Worm (Caenorhabditis elegans) whole organism, midembryonic: ENCODE measurements around the gene F08C6.5.

Source experiments
- T22C8.4 ChIP-seq: fragments of 200-800 bp; sonication (Bioruptor generic); IDR thresholded peaks from 2 replicates; pipeline ENCODE4 v1.3.6; 2022; ENCODE audit warnings: missing genetic modification characterization, missing compliant biosample characterization
- cog-1 ChIP-seq: sonication (generic microtip); optimal IDR thresholded peaks from 2 replicates; lab custom pipeline; 2016; ENCODE audit warnings: missing genetic modification characterization, missing compliant biosample characterization
- flt-1 ChIP-seq: fragments of 200-800 bp; sonication (Bioruptor generic); IDR thresholded peaks from 2 replicates; pipeline ENCODE4 v1.3.6; 2022; ENCODE audit warnings: missing genetic modification characterization, missing compliant biosample characterization
- klf-2 ChIP-seq: fragments of 200-800 bp; sonication (Bioruptor generic); conservative IDR thresholded peaks from 2 replicates; pipeline ENCODE4 v1.3.6; 2022; ENCODE audit warnings: missing genetic modification reagents, missing genetic modification characterization, missing compliant biosample characterization
- med-1 ChIP-seq: sonication (generic microtip); optimal IDR thresholded peaks from 2 replicates; lab custom pipeline; 2017; ENCODE audit warnings: missing genetic modification characterization, mild to moderate bottlenecking, missing compliant biosample characterization, antibody characterized with exemption, missing genetic modification reagents; ENCODE audit not compliant: insufficient read depth
- ref-1 ChIP-seq: fragments of 200-800 bp; sonication (Bioruptor generic); conservative IDR thresholded peaks from 2 replicates; pipeline ENCODE4 v1.3.6; 2022; ENCODE audit warnings: missing genetic modification reagents, missing genetic modification characterization, missing compliant biosample characterization
- tab-1 ChIP-seq: fragments of 200-800 bp; sonication (Bioruptor generic); IDR thresholded peaks from 2 replicates; pipeline ENCODE4 v1.3.6; 2022; ENCODE audit warnings: missing genetic modification characterization, missing compliant biosample characterization
- ztf-23 ChIP-seq: fragments of 200-800 bp; sonication (Bioruptor generic); IDR thresholded peaks from 2 replicates; pipeline ENCODE4 v1.3.6; 2022; ENCODE audit warnings: missing genetic modification reagents, missing genetic modification characterization, missing compliant biosample characterization
- ztf-29 ChIP-seq: fragments of 200-800 bp; sonication (Bioruptor generic); IDR thresholded peaks from 2 replicates; pipeline ENCODE4 v1.3.6; 2022; ENCODE audit warnings: missing genetic modification reagents, missing genetic modification characterization, missing compliant biosample characterization

F08C6.5 gene

ce11 chrX:7582223-7582622 lies 23.0 kb downstream of the F08C6.5 start:
- TF ChIP-seq ztf-29 (GFP tag; lab: Robert Waterston, UW): no peak
- no peak for TF ChIP-seq tab-1 (GFP tag; lab: Robert Waterston, UW)
- no peak for TF ChIP-seq ztf-23 (GFP tag; lab: Robert Waterston, UW)
- no peak for TF ChIP-seq med-1 (GFP tag; lab: Kevin White, UChicago)
- TF ChIP-seq cog-1 (tag; lab: Kevin White, UChicago): no peak
- no peak for TF ChIP-seq flt-1
- no peak for TF ChIP-seq T22C8.4 (GFP tag; lab: Robert Waterston, UW)
- no peak for TF ChIP-seq ref-1 (GFP tag; lab: Robert Waterston, UW)
- no peak for TF ChIP-seq klf-2 (GFP tag; lab: Robert Waterston, UW)

DNA sequence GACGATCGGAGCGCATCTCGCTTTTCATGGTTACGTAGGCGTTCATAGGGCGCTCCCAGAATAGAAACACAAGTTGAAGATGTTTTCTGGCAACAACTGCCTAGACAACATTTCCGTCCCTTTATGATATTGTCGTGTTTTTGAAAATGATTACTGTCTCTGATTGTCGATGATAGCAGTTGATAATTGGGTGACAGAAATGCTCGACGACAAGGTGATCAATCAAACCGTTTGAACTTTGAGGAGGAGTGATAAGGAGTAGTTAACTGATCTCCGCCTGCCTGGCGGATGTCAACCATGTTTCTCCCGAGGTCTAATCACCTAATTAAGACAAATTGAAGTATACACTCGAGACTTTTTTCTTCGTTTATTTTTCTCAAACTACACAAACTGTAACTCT lies 24.7 kb downstream of the F08C6.5 start:
- TF ChIP-seq ref-1 (GFP tag; lab: Robert Waterston, UW) (no peak), ztf-29 (GFP tag; lab: Robert Waterston, UW) (no peak), T22C8.4 (GFP tag; lab: Robert Waterston, UW) (no peak), tab-1 (GFP tag; lab: Robert Waterston, UW) (no peak), klf-2 (GFP tag; lab: Robert Waterston, UW) (no peak), med-1 (GFP tag; lab: Kevin White, UChicago) (no peak), ztf-23 (GFP tag; lab: Robert Waterston, UW) (no peak), flt-1 (no peak)

DNA sequence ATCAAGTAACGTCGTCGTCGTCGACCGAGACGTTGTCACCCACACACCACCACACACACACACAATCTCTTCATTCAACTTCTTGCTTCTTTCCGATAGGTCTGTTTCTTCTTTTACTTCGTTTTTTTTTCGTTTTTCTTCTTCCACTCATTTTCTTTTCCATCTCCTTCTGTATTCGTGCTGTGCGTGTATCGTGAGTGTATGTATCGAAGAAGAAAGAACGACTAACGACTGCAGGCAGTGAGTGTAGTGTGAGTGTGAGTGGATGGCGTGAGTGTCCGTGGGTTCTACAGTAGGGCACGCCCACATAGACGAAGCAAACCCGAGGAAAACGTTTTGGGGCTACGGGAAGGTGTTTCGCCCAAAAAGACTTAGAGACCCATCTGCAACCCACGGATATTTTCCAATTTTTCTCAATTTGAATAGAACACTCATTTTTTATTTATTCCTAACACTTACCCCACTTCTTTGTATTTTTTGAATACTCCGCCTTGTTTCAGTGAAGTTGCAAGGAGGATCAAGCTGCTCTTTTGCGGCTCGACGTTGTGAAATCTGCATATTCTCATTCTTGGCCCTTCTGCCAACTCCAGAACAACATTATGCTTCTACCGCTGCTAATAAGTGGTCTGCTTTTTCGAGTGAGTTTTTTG lies 26.5 kb downstream of the F08C6.5 start, which contains the start of gene adt-2:
TSS of gene adt-2 (plus strand) at position 600 of the 650 bp plus-strand sequence.
- TF ChIP-seq ztf-23 (GFP tag; lab: Robert Waterston, UW) (no peak), T22C8.4 (GFP tag; lab: Robert Waterston, UW) (no peak), ztf-29 (GFP tag; lab: Robert Waterston, UW) (no peak), tab-1 (GFP tag; lab: Robert Waterston, UW) (no peak), ref-1 (GFP tag; lab: Robert Waterston, UW) (no peak), cog-1 (tag; lab: Kevin White, UChicago) (no peak), flt-1 (no peak), klf-2 (GFP tag; lab: Robert Waterston, UW) (no peak), med-1 (GFP tag; lab: Kevin White, UChicago) (no peak)

DNA sequence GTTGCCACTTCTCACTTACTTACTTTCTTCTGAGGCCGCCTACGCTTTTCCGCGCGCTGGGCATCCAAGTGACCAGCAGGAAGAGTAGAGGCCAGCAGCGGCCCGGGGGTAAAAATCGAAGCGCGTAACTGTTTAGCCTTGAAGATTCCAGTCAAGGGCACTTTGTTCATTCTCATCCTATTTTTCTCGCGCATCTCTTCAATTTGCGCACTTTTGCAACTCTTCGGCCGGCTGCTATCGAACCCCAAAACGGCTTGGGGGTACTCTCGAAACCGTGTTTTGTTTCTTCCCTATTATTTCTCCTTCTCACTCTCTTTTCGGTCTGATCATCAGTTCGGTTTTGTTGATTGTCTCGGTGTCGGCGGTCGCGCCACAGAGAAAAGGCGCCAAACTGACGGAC lies 27.4 kb downstream of the F08C6.5 start:
- no peak for TF ChIP-seq cog-1 (tag; lab: Kevin White, UChicago)
- no peak for TF ChIP-seq tab-1 (GFP tag; lab: Robert Waterston, UW)
- no peak for TF ChIP-seq flt-1
- TF ChIP-seq ztf-23 (GFP tag; lab: Robert Waterston, UW): no peak
- no peak for TF ChIP-seq T22C8.4 (GFP tag; lab: Robert Waterston, UW)
- TF ChIP-seq klf-2 (GFP tag; lab: Robert Waterston, UW): no peak
- no peak for TF ChIP-seq ref-1 (GFP tag; lab: Robert Waterston, UW)
- no peak for TF ChIP-seq ztf-29 (GFP tag; lab: Robert Waterston, UW)
- TF ChIP-seq med-1 (GFP tag; lab: Kevin White, UChicago): no peak

DNA sequence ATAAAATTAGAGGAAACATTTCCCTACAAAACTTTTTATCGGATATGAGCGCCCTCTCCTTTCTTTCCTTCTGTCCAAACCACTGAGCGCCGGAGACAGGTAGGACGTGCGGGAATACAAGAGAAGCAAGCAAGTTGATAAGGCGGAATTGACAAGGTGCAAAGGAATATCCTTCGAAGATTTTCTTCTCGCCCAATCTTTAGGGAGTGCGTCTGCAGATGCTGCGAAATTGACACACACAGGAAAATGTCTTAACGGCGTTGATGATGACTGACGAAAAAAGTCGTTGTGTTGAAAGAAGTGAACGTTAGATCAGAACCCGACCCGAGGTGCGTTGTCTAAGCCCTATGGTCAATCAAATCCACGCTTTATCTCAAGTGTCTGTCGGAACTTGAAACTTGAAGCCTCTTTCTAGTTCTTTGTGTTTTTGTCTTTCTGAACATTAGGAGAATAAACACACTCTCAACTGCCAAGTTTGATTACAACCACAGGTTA lies 28.6 kb downstream of the F08C6.5 start:
- TF ChIP-seq flt-1 (no peak), med-1 (GFP tag; lab: Kevin White, UChicago) (no peak), klf-2 (GFP tag; lab: Robert Waterston, UW) (no peak), ref-1 (GFP tag; lab: Robert Waterston, UW) (no peak), tab-1 (GFP tag; lab: Robert Waterston, UW) (no peak), T22C8.4 (GFP tag; lab: Robert Waterston, UW) (no peak), ztf-23 (GFP tag; lab: Robert Waterston, UW) (no peak), cog-1 (tag; lab: Kevin White, UChicago) (no peak), ztf-29 (GFP tag; lab: Robert Waterston, UW) (no peak)

ce11 chrX:7590756-7591155 lies 31.6 kb downstream of the F08C6.5 start:
- TF ChIP-seq med-1 (GFP tag; lab: Kevin White, UChicago): no peak
- TF ChIP-seq ztf-29 (GFP tag; lab: Robert Waterston, UW): no peak
- no peak for TF ChIP-seq cog-1 (tag; lab: Kevin White, UChicago)
- TF ChIP-seq klf-2 (GFP tag; lab: Robert Waterston, UW): no peak
- TF ChIP-seq ref-1 (GFP tag; lab: Robert Waterston, UW): no peak

- no peak for TF ChIP-seq ztf-23 (GFP tag; lab: Robert Waterston, UW)
- TF ChIP-seq flt-1: no peak
- no peak for TF ChIP-seq tab-1 (GFP tag; lab: Robert Waterston, UW)
- TF ChIP-seq ref-1 (GFP tag; lab: Robert Waterston, UW): no peak
- TF ChIP-seq ztf-29 (GFP tag; lab: Robert Waterston, UW): no peak
- TF ChIP-seq cog-1 (tag; lab: Kevin White, UChicago): no peak
- TF ChIP-seq T22C8.4 (GFP tag; lab: Robert Waterston, UW): no peak
- no peak for TF ChIP-seq klf-2 (GFP tag; lab: Robert Waterston, UW)
- no peak for TF ChIP-seq med-1 (GFP tag; lab: Kevin White, UChicago)
These were observed 34.8 kb downstream of the F08C6.5 start for ce11 chrX:7593931-7594544.

DNA sequence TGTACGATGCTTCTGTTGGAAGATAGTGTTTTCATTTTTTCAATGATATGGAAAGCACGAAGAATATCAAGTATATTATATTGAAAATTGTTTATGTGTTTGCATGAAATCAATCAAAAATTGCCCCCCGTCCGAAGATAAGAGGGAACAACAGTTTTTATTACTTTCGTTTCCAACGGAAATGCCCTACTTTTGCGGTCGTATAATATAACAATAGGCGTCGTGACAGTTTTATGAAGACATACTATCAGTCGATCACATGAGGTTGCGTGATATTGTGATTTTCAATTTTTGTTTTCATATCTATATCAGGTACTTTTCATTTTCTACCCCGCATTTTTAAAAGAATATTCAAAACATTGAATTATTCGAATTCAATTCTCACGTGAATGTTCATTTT lies 36.8 kb downstream of the F08C6.5 start:
- no peak for TF ChIP-seq ztf-23 (GFP tag; lab: Robert Waterston, UW)
- TF ChIP-seq ref-1 (GFP tag; lab: Robert Waterston, UW): no peak
- TF ChIP-seq klf-2 (GFP tag; lab: Robert Waterston, UW): no peak
- no peak for TF ChIP-seq med-1 (GFP tag; lab: Kevin White, UChicago)
- TF ChIP-seq T22C8.4 (GFP tag; lab: Robert Waterston, UW): no peak
- TF ChIP-seq cog-1 (tag; lab: Kevin White, UChicago): no peak
- no peak for TF ChIP-seq ztf-29 (GFP tag; lab: Robert Waterston, UW)
- no peak for TF ChIP-seq tab-1 (GFP tag; lab: Robert Waterston, UW)
- TF ChIP-seq flt-1: no peak
